Worm (Caenorhabditis elegans): ENCODE results near the gene hbl-1.

The hbl-1 gene

DNA sequence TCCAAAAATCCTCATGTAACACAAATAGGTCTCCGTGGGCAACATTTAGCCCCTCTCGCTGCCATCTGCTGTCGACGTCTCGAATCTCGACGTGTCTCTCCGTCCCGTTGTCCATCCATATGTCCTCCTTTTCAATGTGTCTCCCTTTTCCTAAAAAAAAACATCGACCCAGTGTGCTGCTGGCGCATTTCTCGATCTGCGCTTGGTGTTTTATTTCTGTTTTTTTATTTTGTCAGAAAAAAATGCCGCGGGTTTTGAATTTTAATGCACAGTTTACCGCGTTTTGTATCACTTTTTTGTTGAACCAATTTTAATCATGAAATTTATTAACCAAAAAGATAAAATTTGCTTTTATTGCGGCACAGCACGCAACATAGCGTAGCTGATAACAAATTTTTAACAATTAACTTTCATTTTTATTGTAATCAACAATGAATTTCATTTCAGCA, 46.1 kb upstream of the hbl-1 start (continued):
- peak; percentile 79 for TF ChIP-seq zfh-2 (GFP tag; conservative IDR thresholded peaks at IDR 0.05)
- TF ChIP-seq mel-28 (tag; optimal IDR thresholded peaks at IDR 0.05; ENCODE audit: borderline replicate concordance) = no peak
- 0 out of 2 replicates have a peak, but pooled peaks have one; percentile 59 for TF ChIP-seq egl-18 (GFP tag; IDR thresholded peaks at IDR 0.05)
- no peak for TF ChIP-seq F39B2.1 (GFP tag; IDR thresholded peaks at IDR 0.05)
- no peak for TF ChIP-seq chd-7 (tag; optimal IDR thresholded peaks at IDR 0.05)
- peak; percentile 91 for TF ChIP-seq ztf-18 (tag; optimal IDR thresholded peaks at IDR 0.05)
- TF ChIP-seq nfya-1 (tag; optimal IDR thresholded peaks at IDR 0.05; ENCODE audit: borderline replicate concordance, insufficient read depth) = no peak
- no peak for TF ChIP-seq F52B5.7 (tag; optimal IDR thresholded peaks at IDR 0.05)
- no peak for TF ChIP-seq ccch-3 (GFP tag; optimal IDR thresholded peaks at IDR 0.05)
- TF ChIP-seq madf-3 (GFP tag; IDR thresholded peaks at IDR 0.05) = no peak
- TF ChIP-seq D2030.7 (GFP tag; IDR thresholded peaks at IDR 0.05) = no peak
- no peak for TF ChIP-seq let-526 (GFP tag; IDR thresholded peaks at IDR 0.05)
- TF ChIP-seq Y79H2A.3 (GFP tag; conservative IDR thresholded peaks at IDR 0.05) = no peak
- TF ChIP-seq mcd-1 (GFP tag; IDR thresholded peaks at IDR 0.05) = no peak; the same call in 1 of the 2 replicates
- no peak for TF ChIP-seq Y67H2A.10 (GFP tag; conservative IDR thresholded peaks at IDR 0.05)
- TF ChIP-seq nhr-80 (tag; optimal IDR thresholded peaks at IDR 0.05) = peak; percentile 48
- no peak for TF ChIP-seq rec-8 (tag; optimal IDR thresholded peaks at IDR 0.05)
- no peak for TF ChIP-seq F55B11.4 (tag; optimal IDR thresholded peaks at IDR 0.05; ENCODE audit: borderline replicate concordance, insufficient read depth)
- TF ChIP-seq mxl-1 (tag; optimal IDR thresholded peaks at IDR 0.05) = no peak
- TF ChIP-seq zim-3 (tag; optimal IDR thresholded peaks at IDR 0.05) = no peak
- TF ChIP-seq cebp-1 (GFP tag; IDR thresholded peaks at IDR 0.05) = no peak
- TF ChIP-seq cebp-1 (tag; optimal IDR thresholded peaks at IDR 0.05) = peak; percentile 50
- TF ChIP-seq C06A6.2 (GFP tag; conservative IDR thresholded peaks at IDR 0.05) = no peak
- TF ChIP-seq mes-4 (tag; optimal IDR thresholded peaks at IDR 0.05) = no peak
- no peak for TF ChIP-seq B0019.2 (GFP tag; conservative IDR thresholded peaks at IDR 0.05)
- TF ChIP-seq him-1 (tag; optimal IDR thresholded peaks at IDR 0.05) = no peak
- TF ChIP-seq hrde-1 (tag; optimal IDR thresholded peaks at IDR 0.05; ENCODE audit: borderline replicate concordance) = no peak
- TF ChIP-seq egl-44 (GFP tag; IDR thresholded peaks at IDR 0.05) = no peak
- no peak for TF ChIP-seq repo-1 (tag; optimal IDR thresholded peaks at IDR 0.05)
- TF ChIP-seq fkh-3 (tag; optimal IDR thresholded peaks at IDR 0.05) = no peak
- no peak for TF ChIP-seq attf-6 (GFP tag; IDR thresholded peaks at IDR 0.05)
- no peak for TF ChIP-seq snpc-4 (GFP tag; optimal IDR thresholded peaks at IDR 0.05)
- no peak for TF ChIP-seq snpc-4 (tag; optimal IDR thresholded peaks at IDR 0.05)
- peak; percentile 74; the same call in 1 of the 2 replicates for TF ChIP-seq dox-1 (GFP tag; IDR thresholded peaks at IDR 0.05)
- peak; percentile 22 for TF ChIP-seq ceh-27 (GFP tag; optimal IDR thresholded peaks at IDR 0.05)
- TF ChIP-seq die-1 (tag; optimal IDR thresholded peaks at IDR 0.05) = no peak
- TF ChIP-seq Y95B8A.8 (GFP tag; IDR thresholded peaks at IDR 0.05) = no peak
- TF ChIP-seq lin-35 (GFP tag; optimal IDR thresholded peaks at IDR 0.05) = peak in 1 of 3 experiments; percentile 50

DNA sequence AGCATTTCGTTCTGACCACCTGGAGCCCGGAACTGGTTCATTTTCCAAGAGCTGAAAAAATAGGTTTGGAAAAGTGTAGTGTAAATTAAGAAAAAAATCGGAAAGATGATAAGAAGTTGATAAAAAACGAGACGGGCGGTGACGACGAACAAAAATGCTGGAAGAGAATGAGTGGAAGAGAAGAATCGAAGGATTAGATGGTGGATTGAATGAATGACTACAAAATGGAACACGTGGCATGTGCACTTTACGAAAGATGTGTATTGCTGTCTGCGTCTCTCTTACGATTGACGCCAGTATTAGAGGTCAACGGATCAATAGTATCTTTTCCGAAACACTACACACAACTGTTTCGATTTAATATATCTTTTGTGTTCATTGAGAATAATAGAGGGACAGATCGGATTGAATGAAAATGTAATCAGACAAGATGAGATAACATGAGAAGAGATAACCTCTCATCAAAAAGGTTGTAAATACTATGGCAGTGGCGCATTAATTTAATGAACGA, 41.2 kb upstream of the hbl-1 start, which contains the start of gene sft-4:
Gene sft-4 (minus strand): TSS at position 51 of the 511 bp plus-strand sequence.
- peak; percentile 32 for TF ChIP-seq ztf-18 (tag; optimal IDR thresholded peaks at IDR 0.05)
- TF ChIP-seq nhr-80 (tag; optimal IDR thresholded peaks at IDR 0.05) = peak; percentile 58
- peak; percentile 88 to 91 for TF ChIP-seq let-607 (tag; optimal IDR thresholded peaks at IDR 0.05)
- no peak for TF ChIP-seq nhr-120 (GFP tag; IDR thresholded peaks at IDR 0.05)
- peak; percentile 23; the same call in 1 of the 2 replicates for TF ChIP-seq hmg-1.2 (GFP tag; IDR thresholded peaks at IDR 0.05)

Measured in whole organism, young adult.